Worm (Caenorhabditis elegans) whole organism, L3 larva: Measurements from ENCODE around the gene bath-26.
A peak's percentile ranks its signal among the peaks of the same experiment; 100 is the strongest.
"Not testable (repeated sequence)": the region's sequence is repeated elsewhere in the genome, so short reads cannot be mapped to it uniquely, and the experiment has no call there.

Experiments
- R02D3.7 ChIP-seq: fragments of 150-350 bp; optimal IDR thresholded peaks from 2 replicates; lab custom pipeline; 2014; ENCODE audit warnings: missing biosample characterization, missing genetic modification characterization
- ZK546.5 ChIP-seq: sonication (generic microtip); optimal IDR thresholded peaks from 2 replicates; lab custom pipeline; 2017; ENCODE audit warnings: missing biosample characterization, missing genetic modification characterization
- aly-2 ChIP-seq: fragments of 150-350 bp; optimal IDR thresholded peaks from 2 replicates; lab custom pipeline; 2014; ENCODE audit warnings: missing biosample characterization, missing genetic modification characterization
- ceh-16 ChIP-seq: sonication (generic microtip); optimal IDR thresholded peaks from 2 replicates; lab custom pipeline; 2017; ENCODE audit warnings: missing biosample characterization, missing genetic modification characterization
- ceh-28 ChIP-seq: fragments of 150-350 bp; optimal IDR thresholded peaks from 2 replicates; lab custom pipeline; 2014; ENCODE audit warnings: missing biosample characterization, missing genetic modification reagents, missing genetic modification characterization
- ceh-82 ChIP-seq: fragments of 150-350 bp; optimal IDR thresholded peaks from 2 replicates; lab custom pipeline; 2014; ENCODE audit warnings: missing biosample characterization, missing genetic modification characterization
- daf-12 ChIP-seq: fragments of 150-350 bp; optimal IDR thresholded peaks from 2 replicates; lab custom pipeline; 2014; ENCODE audit warnings: missing biosample characterization, missing genetic modification reagents, missing genetic modification characterization
- elt-1 ChIP-seq: fragments of 150-350 bp; optimal IDR thresholded peaks from 2 replicates; lab custom pipeline; 2014; ENCODE audit warnings: missing biosample characterization, missing genetic modification characterization
- elt-2 ChIP-seq: sonication (generic microtip); optimal IDR thresholded peaks from 2 replicates; lab custom pipeline; 2016; ENCODE audit warnings: missing genetic modification reagents, mild to moderate bottlenecking, missing genetic modification characterization, missing compliant biosample characterization
- elt-3 ChIP-seq, 3 experiments: fragments of 150-350 bp in 1 of 3; sonication (generic microtip) in 2 of 3; optimal IDR thresholded peaks; 2 replicates in 2 of 3; 4 replicates in 1 of 3; lab custom pipeline; 2014 to 2017; ENCODE audit warnings: missing biosample characterization in 3 of 3, missing genetic modification characterization in 3 of 3
- fkh-10 ChIP-seq: sonication (generic microtip); optimal IDR thresholded peaks from 2 replicates; lab custom pipeline; 2017; ENCODE audit warnings: missing biosample characterization, missing genetic modification reagents, missing genetic modification characterization
- fkh-2 ChIP-seq: fragments of 150-350 bp; optimal IDR thresholded peaks from 2 replicates; lab custom pipeline; 2014; ENCODE audit warnings: missing biosample characterization, missing genetic modification reagents, missing genetic modification characterization
- fos-1 ChIP-seq: fragments of 150-350 bp; optimal IDR thresholded peaks from 2 replicates; lab custom pipeline; 2014; ENCODE audit warnings: missing biosample characterization, missing genetic modification characterization
- jun-1 ChIP-seq: fragments of 150-350 bp; optimal IDR thresholded peaks from 2 replicates; lab custom pipeline; 2014; ENCODE audit warnings: missing biosample characterization, missing genetic modification reagents, missing genetic modification characterization
- lin-15B ChIP-seq: fragments of 150-350 bp; optimal IDR thresholded peaks from 2 replicates; lab custom pipeline; 2014; ENCODE audit warnings: missing biosample characterization, missing genetic modification characterization
- lsy-12 ChIP-seq: sonication (generic microtip); optimal IDR thresholded peaks from 2 replicates; lab custom pipeline; 2016; ENCODE audit warnings: mild to moderate bottlenecking, missing genetic modification characterization, missing compliant biosample characterization
- nhr-12 ChIP-seq: fragments of 150-350 bp; optimal IDR thresholded peaks from 2 replicates; lab custom pipeline; 2014; ENCODE audit warnings: missing biosample characterization, missing genetic modification characterization
- nhr-23 ChIP-seq: fragments of 150-350 bp; optimal IDR thresholded peaks from 2 replicates; lab custom pipeline; 2014; ENCODE audit warnings: missing biosample characterization, missing genetic modification reagents, missing genetic modification characterization
- nhr-237 ChIP-seq: fragments of 150-350 bp; optimal IDR thresholded peaks from 2 replicates; lab custom pipeline; 2014; ENCODE audit warnings: missing biosample characterization, missing genetic modification characterization
- nhr-28 ChIP-seq: fragments of 150-350 bp; optimal IDR thresholded peaks from 2 replicates; lab custom pipeline; 2014; ENCODE audit warnings: missing biosample characterization, missing genetic modification characterization
- nhr-67 ChIP-seq: fragments of 150-350 bp; optimal IDR thresholded peaks from 2 replicates; lab custom pipeline; 2014; ENCODE audit warnings: missing biosample characterization, missing genetic modification characterization
- nhr-76 ChIP-seq: fragments of 150-350 bp; sonication (generic microtip); optimal IDR thresholded peaks from 5 replicates; lab custom pipeline; 2014; ENCODE audit warnings: missing biosample characterization, missing genetic modification characterization
- nhr-77 ChIP-seq: fragments of 150-350 bp; optimal IDR thresholded peaks from 2 replicates; lab custom pipeline; 2014; ENCODE audit warnings: missing biosample characterization, missing genetic modification characterization
- pqm-1 ChIP-seq: fragments of 150-350 bp; optimal IDR thresholded peaks from 2 replicates; lab custom pipeline; 2017; ENCODE audit warnings: missing biosample characterization, missing genetic modification characterization, inconsistent platforms
- skn-1 ChIP-seq: fragments of 150-350 bp; optimal IDR thresholded peaks from 2 replicates; lab custom pipeline; 2014; ENCODE audit warnings: missing biosample characterization, missing genetic modification characterization
- snpc-4 ChIP-seq: fragments of 150-350 bp; optimal IDR thresholded peaks from 2 replicates; lab custom pipeline; 2014; ENCODE audit warnings: missing biosample characterization, missing genetic modification characterization
- unc-39 ChIP-seq: sonication (generic microtip); optimal IDR thresholded peaks from 4 replicates; lab custom pipeline; 2017; ENCODE audit warnings: missing biosample characterization, missing genetic modification characterization
- unc-62 ChIP-seq: fragments of 150-350 bp; sonication (generic microtip); optimal IDR thresholded peaks from 4 replicates; lab custom pipeline; 2014; ENCODE audit warnings: missing biosample characterization, missing genetic modification reagents, missing genetic modification characterization
- zag-1 ChIP-seq: fragments of 150-350 bp; optimal IDR thresholded peaks from 2 replicates; lab custom pipeline; 2014; ENCODE audit warnings: missing biosample characterization, missing genetic modification characterization
- ztf-11 ChIP-seq: fragments of 150-350 bp; optimal IDR thresholded peaks from 2 replicates; lab custom pipeline; 2014; ENCODE audit warnings: missing biosample characterization, missing genetic modification characterization

bath-26 gene

DNA sequence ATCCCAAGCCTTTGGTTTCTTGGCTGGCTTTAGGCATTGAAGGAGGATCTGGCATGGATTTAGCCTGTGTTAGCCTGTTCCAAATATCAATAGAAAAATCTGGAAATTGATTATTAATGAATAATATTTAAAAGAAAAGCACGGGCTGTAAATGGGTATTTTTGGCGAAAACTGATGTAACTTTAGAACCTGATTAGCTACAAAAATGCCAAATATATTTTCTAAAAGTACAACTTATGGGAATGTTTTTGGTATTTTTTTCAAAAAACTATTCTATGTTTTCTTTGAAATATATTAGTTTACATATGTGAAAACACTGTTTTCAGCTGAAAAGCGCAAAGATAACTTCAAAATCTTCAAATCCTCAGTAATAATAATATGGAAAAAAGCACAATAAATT, at the start of gene bath-26:
bath-26 (minus strand) TSS at position 101 of the 400 bp plus-strand sequence.
- TF ChIP-seq jun-1 (tag; lab: Kevin White, UChicago) (no peak), zag-1 (tag; lab: Kevin White, UChicago) (no peak), ceh-82 (no peak), unc-62 (GFP tag; lab: Kevin White, UChicago) (no peak)

DNA sequence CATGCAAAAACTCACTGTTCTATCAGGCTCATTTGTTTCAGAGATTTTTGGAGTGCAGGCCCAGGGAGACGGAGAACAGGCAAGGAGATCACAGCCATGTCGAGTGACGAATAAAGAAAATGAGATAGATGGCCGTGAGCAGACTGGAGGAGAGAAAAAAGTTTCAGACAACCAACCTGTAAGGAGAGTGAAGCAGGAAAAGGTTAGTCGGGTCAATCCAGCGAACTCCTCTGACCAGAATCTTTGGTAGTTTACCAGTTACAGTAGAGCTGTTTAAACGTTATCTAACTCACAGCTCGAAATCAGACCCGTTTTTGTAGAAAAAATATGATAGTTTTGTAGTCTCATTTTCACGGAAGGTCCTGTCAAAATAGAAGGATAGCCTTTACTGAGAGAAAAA, 48.2 kb upstream of the bath-26 start, which contains the start of gene fbxb-21:
fbxb-21 (minus strand) TSS at position 101 of the 400 bp plus-strand sequence.
- peak; percentile 44 for TF ChIP-seq fkh-10 (GFP tag; lab: Kevin White, UChicago)
- no peak for TF ChIP-seq ceh-16
- TF ChIP-seq, all 47 proteins: peak for 1

DNA sequence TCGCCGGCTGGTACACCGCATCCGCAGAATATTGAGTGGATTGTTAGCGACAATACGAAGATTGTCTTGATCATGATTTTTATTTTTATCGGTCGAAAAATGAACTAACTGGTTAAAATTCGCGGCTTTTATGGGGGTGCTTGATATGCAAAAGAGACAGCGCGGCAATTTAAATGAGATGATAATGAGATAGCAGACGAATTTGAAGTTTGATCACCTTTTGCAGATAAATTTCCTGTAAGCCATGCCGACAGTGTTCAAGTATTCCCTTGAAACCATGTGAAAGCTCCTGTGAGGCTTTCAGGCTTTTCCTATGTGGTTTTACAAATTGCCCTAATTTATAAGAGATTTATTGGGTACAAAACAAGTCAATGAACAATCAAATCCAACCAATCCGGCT, 45.6 kb upstream of the bath-26 start, which contains the start of gene ZC204.17:
ZC204.17 (minus strand) TSS at position 101 of the 400 bp plus-strand sequence.
- no peak for TF ChIP-seq ceh-16
- TF ChIP-seq pqm-1 (tag; lab: Kevin White, UChicago) = no peak
- TF ChIP-seq lsy-12 (tag; lab: Kevin White, UChicago) = no peak
- TF ChIP-seq nhr-77 (tag; lab: Kevin White, UChicago) = no peak
- no peak for TF ChIP-seq fkh-10 (GFP tag; lab: Kevin White, UChicago)
- no peak for TF ChIP-seq ZK546.5 (tag; lab: Kevin White, UChicago)
- no peak for TF ChIP-seq nhr-12 (tag; lab: Kevin White, UChicago)
- TF ChIP-seq aly-2 (tag; lab: Kevin White, UChicago) = no peak
- no peak for TF ChIP-seq nhr-237
- TF ChIP-seq elt-3 (tag; optimal IDR thresholded peaks at IDR 0.05; lab: Kevin White, UChicago) = no peak
- TF ChIP-seq lin-15B (tag; lab: Kevin White, UChicago) = no peak
- no peak for TF ChIP-seq fos-1
- no peak for TF ChIP-seq ceh-82
- no peak for TF ChIP-seq daf-12 (tag; lab: Kevin White, UChicago)
- no peak for TF ChIP-seq nhr-28 (tag; lab: Kevin White, UChicago)
- no peak for TF ChIP-seq elt-1 (tag; lab: Kevin White, UChicago)
- no peak for TF ChIP-seq R02D3.7 (tag; lab: Kevin White, UChicago)
- no peak for TF ChIP-seq snpc-4

DNA sequence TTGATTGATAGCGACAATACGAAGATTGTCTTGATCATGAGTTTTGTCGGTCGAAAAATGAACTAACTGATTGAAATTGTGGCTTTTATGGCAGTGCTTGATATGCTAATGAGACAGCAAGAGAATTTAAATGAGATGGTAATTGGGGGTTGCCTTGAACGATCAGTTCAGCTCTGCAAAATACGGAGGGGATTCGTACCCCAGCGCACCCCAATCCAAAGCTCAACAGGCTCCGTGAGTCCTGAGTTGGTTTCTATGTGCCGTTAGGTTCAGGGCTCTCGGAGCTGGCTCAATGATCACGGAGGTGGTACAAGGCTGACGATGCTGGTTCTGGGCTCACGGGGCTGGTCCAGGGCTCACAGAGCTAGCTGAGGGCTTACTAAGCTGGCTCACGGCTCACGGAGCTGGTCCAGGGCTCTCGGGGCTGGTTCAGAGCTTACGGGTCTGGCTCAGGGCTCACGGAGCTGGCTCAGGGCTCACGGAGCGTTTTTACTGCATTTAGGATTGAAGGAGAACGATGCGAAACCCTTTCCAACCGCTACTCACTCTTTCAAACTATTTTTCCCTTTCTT, 44.3 kb upstream of the bath-26 start, which contains the start of gene ZC204.6:
ZC204.6 (minus strand) TSS at position 51 of the 572 bp plus-strand sequence.
- TF ChIP-seq aly-2 (tag; lab: Kevin White, UChicago) (no peak), nhr-23 (tag; lab: Kevin White, UChicago) (no peak), nhr-76 (no peak), ZK546.5 (tag; lab: Kevin White, UChicago) (no peak), ztf-11 (tag; lab: Kevin White, UChicago) (no peak), nhr-12 (tag; lab: Kevin White, UChicago) (no peak), ceh-28 (tag; lab: Kevin White, UChicago) (no peak), unc-39 (no peak), nhr-67 (tag; lab: Kevin White, UChicago) (no peak), jun-1 (tag; lab: Kevin White, UChicago) (no peak), snpc-4 (no peak), fkh-2 (no peak), unc-62 (GFP tag; lab: Kevin White, UChicago) (no peak), elt-2 (tag; lab: Kevin White, UChicago) (no peak)

DNA sequence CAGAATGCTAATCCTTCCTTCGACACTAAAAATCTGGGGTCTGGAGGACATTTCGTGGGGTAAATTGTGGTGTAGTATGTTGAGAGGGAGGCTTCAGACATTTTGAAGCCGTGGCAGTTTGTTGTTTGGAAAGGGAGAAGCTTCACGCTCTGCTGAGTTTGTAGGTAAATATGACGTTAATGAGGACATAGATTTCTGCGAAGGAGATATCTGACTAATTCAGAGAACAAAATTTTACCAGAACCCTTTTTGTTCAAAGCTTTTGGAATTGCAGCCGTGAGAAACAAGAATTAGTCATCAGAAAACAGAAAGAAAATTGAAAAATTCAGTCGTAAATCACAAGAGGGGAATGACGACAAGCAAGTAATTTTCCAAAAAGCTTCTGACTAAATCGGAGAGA, 39.9 kb upstream of the bath-26 start, which contains the start of gene srh-72:
srh-72 (minus strand) TSS at position 101 of the 400 bp plus-strand sequence.
- TF ChIP-seq aly-2 (tag; lab: Kevin White, UChicago) = no peak
- TF ChIP-seq, all 47 proteins: peak for 0

DNA sequence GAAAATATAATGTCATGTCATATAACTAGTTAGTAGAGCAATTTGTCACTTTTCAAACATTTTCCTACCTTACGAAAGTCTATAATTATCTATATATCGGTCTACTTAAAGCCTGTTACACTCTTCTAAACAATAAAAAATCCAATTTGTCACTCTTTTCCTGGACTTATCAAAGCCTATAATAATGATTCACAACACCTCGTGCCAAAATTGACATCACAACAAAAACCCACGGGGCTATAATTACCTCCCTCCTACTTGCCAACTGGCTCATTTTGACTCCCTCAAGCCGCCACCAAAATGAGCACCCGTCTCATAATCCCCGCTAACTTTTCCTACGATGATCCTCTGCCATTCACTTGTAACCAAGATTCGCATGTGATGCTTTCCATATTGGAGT, 35.8 kb upstream of the bath-26 start, which contains the start of gene srg-20:
srg-20 (plus strand) TSS at position 301 of the 400 bp plus-strand sequence.
- TF ChIP-seq nhr-28, ZK546.5, skn-1 (tag; lab: Kevin White, UChicago): not testable (repeated sequence)
- TF ChIP-seq, all 47 proteins: peak for 0; not testable (repeated sequence) for 47
